Worm (Caenorhabditis elegans): ENCODE measurements around the gene sma-1.

Gene sma-1

ce11 chrV:11953621-11954020 is 54.4 kb downstream of the sma-1 start:
- no peak for TF ChIP-seq elt-1 (tag; optimal IDR thresholded peaks at IDR 0.05; ENCODE audit: borderline replicate concordance, insufficient read depth)
- TF ChIP-seq unc-39 (tag; optimal IDR thresholded peaks at IDR 0.05), result no peak
- peak; percentile 98 for TF ChIP-seq ces-1 (GFP tag; optimal IDR thresholded peaks at IDR 0.05)

ce11 chrV:11955617-11956016 is 56.4 kb downstream of the sma-1 start:
- TF ChIP-seq elt-3 (tag; optimal IDR thresholded peaks at IDR 0.05), result no peak
- TF ChIP-seq ham-2 (GFP tag; optimal IDR thresholded peaks at IDR 0.05), result peak; percentile 6
- TF ChIP-seq drap-1 (GFP tag; optimal IDR thresholded peaks at IDR 0.05), result no peak
- no peak for TF ChIP-seq nhr-76 (tag; optimal IDR thresholded peaks at IDR 0.05)
- peak; percentile 78 for TF ChIP-seq ces-1 (GFP tag; optimal IDR thresholded peaks at IDR 0.05)
- no peak for TF ChIP-seq lsy-2 (tag; optimal IDR thresholded peaks at IDR 0.05)
- no peak for TF ChIP-seq mab-5 (tag; optimal IDR thresholded peaks at IDR 0.05)
- no peak for TF ChIP-seq sptf-1 (tag; optimal IDR thresholded peaks at IDR 0.05)
- no peak for TF ChIP-seq mep-1 (tag; optimal IDR thresholded peaks at IDR 0.05)
- no peak for TF ChIP-seq bed-3 (GFP tag; optimal IDR thresholded peaks at IDR 0.05)
- TF ChIP-seq elt-1 (tag; optimal IDR thresholded peaks at IDR 0.05; ENCODE audit: borderline replicate concordance, insufficient read depth), result no peak
- TF ChIP-seq nhr-12 (tag; optimal IDR thresholded peaks at IDR 0.05), result no peak

ce11 chrV:11958343-11959291 is 59.4 kb downstream of the sma-1 start, which contains the start of gene F58H1.5:
TSS of gene F58H1.5 (plus strand) at chrV:11958393.
- TF ChIP-seq drap-1 (GFP tag; optimal IDR thresholded peaks at IDR 0.05), result no peak
- peak; percentile 1 for TF ChIP-seq unc-62 (GFP tag; optimal IDR thresholded peaks at IDR 0.05)
- peak; percentile 71 for TF ChIP-seq ces-1 (GFP tag; optimal IDR thresholded peaks at IDR 0.05)
- TF ChIP-seq bed-3 (GFP tag; optimal IDR thresholded peaks at IDR 0.05), result no peak
- peak; percentile 98 for TF ChIP-seq hlh-1 (tag; optimal IDR thresholded peaks at IDR 0.05)
- TF ChIP-seq nhr-2 (tag; optimal IDR thresholded peaks at IDR 0.05), result peak; percentile 60
- no peak for TF ChIP-seq nhr-12 (tag; optimal IDR thresholded peaks at IDR 0.05)
- TF ChIP-seq unc-120 (tag; optimal IDR thresholded peaks at IDR 0.05; ENCODE audit: poor library complexity, severe bottlenecking), result peak; percentile 54

- TF ChIP-seq blmp-1 (tag; optimal IDR thresholded peaks at IDR 0.05) (no peak), drap-1 (GFP tag; optimal IDR thresholded peaks at IDR 0.05) (no peak), unc-62 (GFP tag; optimal IDR thresholded peaks at IDR 0.05) (peak; percentile 62), lin-32 (GFP tag; optimal IDR thresholded peaks at IDR 0.05) (no peak), ces-1 (GFP tag; optimal IDR thresholded peaks at IDR 0.05) (peak; percentile 63), cnd-1 (tag; optimal IDR thresholded peaks at IDR 0.05) (no peak), ceh-39 (tag; optimal IDR thresholded peaks at IDR 0.05) (no peak), bed-3 (GFP tag; optimal IDR thresholded peaks at IDR 0.05) (no peak), lsy-2 (tag; optimal IDR thresholded peaks at IDR 0.05) (no peak)
These were observed 61.0 kb downstream of the sma-1 start for ce11 chrV:11960084-11960830.

ce11 chrV:11960831-11961190 is 61.6 kb downstream of the sma-1 start:
- TF ChIP-seq zip-8 (tag; optimal IDR thresholded peaks at IDR 0.05) (no peak), ztf-11 (tag; optimal IDR thresholded peaks at IDR 0.05) (no peak), pha-4 (tag; optimal IDR thresholded peaks at IDR 0.05) (no peak), cnd-1 (tag; optimal IDR thresholded peaks at IDR 0.05) (peak; percentile 48), mls-2 (tag; optimal IDR thresholded peaks at IDR 0.05) (no peak), sptf-1 (tag; optimal IDR thresholded peaks at IDR 0.05) (peak; percentile 19), sem-2 (GFP tag; optimal IDR thresholded peaks at IDR 0.05) (no peak), nhr-2 (tag; optimal IDR thresholded peaks at IDR 0.05) (peak; percentile 84), unc-62 (GFP tag; optimal IDR thresholded peaks at IDR 0.05) (peak; percentile 36), ces-1 (GFP tag; optimal IDR thresholded peaks at IDR 0.05) (peak; percentile 59), unc-120 (tag; optimal IDR thresholded peaks at IDR 0.05; ENCODE audit: poor library complexity, severe bottlenecking) (no peak), ceh-83 (GFP tag; optimal IDR thresholded peaks at IDR 0.05) (no peak), mab-5 (tag; optimal IDR thresholded peaks at IDR 0.05) (no peak), elt-3 (tag; optimal IDR thresholded peaks at IDR 0.05) (no peak)
